Fruit fly (Drosophila melanogaster): ENCODE data around the gene CG14411.

Gene CG14411

dm6 chrX:14839047-14839446 is 6.6 kb downstream of the CG14411 start, which contains the start of the genes CG32590 and Flo2 (continued):
- TF ChIP-seq nerfin-2 (GFP tag; IDR thresholded peaks at IDR 0.05; ENCODE audit: partially characterized antibody), result peak; percentile 97
- TF ChIP-seq seq (GFP tag; IDR thresholded peaks at IDR 0.05), result peak; percentile 69
- TF ChIP-seq Six4 (GFP tag; optimal IDR thresholded peaks at IDR 0.05), result peak; percentile 63
- TF ChIP-seq CG16863 (GFP tag; optimal IDR thresholded peaks at IDR 0.05), result peak; percentile 44
- TF ChIP-seq CG9817 (tag; optimal IDR thresholded peaks at IDR 0.05), result peak; percentile 73
- TF ChIP-seq eve (GFP tag; optimal IDR thresholded peaks at IDR 0.05), result no peak
- peak in 1 of 2 experiments; percentile 27 for TF ChIP-seq Eip74EF (GFP tag; optimal IDR thresholded peaks at IDR 0.05)
- TF ChIP-seq z (GFP tag; IDR thresholded peaks at IDR 0.05), result no peak
- peak; percentile 15 for TF ChIP-seq CG7271 (tag; optimal IDR thresholded peaks at IDR 0.05)
- peak; percentile 18; the same call in 1 of the 2 replicates for TF ChIP-seq Lim3 (GFP tag; IDR thresholded peaks at IDR 0.05)
- TF ChIP-seq mam (GFP tag; optimal IDR thresholded peaks at IDR 0.05), result peak; percentile 85
- peak; percentile 40; the same call in 1 of the 3 replicates for TF ChIP-seq CG2199 (GFP tag; IDR thresholded peaks at IDR 0.05)
- peak; percentile 38 for TF ChIP-seq CG16815 (GFP tag; optimal IDR thresholded peaks at IDR 0.05)
- peak; percentile 71; the same call in 1 of the 2 replicates for TF ChIP-seq Nf-YA (GFP tag; IDR thresholded peaks at IDR 0.05)
- peak; percentile 76 for TF ChIP-seq E2f1 (GFP tag; IDR thresholded peaks at IDR 0.05)
- peak; percentile 65 for TF ChIP-seq Antp (GFP tag; optimal IDR thresholded peaks at IDR 0.05)
- TF ChIP-seq PHDP (tag; optimal IDR thresholded peaks at IDR 0.05), result peak; percentile 60
- TF ChIP-seq amos (GFP tag; IDR thresholded peaks at IDR 0.05; ENCODE audit: partially characterized antibody), result peak; percentile 92
- peak; percentile 31 for TF ChIP-seq CG3838 (GFP tag; optimal IDR thresholded peaks at IDR 0.05)
- TF ChIP-seq ab (GFP tag; optimal IDR thresholded peaks at IDR 0.05), result no peak
- TF ChIP-seq corto (GFP tag; optimal IDR thresholded peaks at IDR 0.05), result peak; percentile 38
- no peak; the same call in 1 of the 3 replicates for TF ChIP-seq croc (GFP tag; conservative IDR thresholded peaks at IDR 0.05)
- peak; percentile 98 for TF ChIP-seq hb (GFP tag; IDR thresholded peaks at IDR 0.05; ENCODE audit: partially characterized antibody)
- TF ChIP-seq salm (tag; optimal IDR thresholded peaks at IDR 0.05), result no peak
- peak; percentile 85 for TF ChIP-seq gem (tag; optimal IDR thresholded peaks at IDR 0.05)
- TF ChIP-seq Mrtf (GFP tag; IDR thresholded peaks at IDR 0.05), result 0 out of 3 replicates have a peak, but pooled peaks have one; percentile 34
- TF ChIP-seq Elba2 (GFP tag; optimal IDR thresholded peaks at IDR 0.05), result peak; percentile 0
- TF ChIP-seq eyg (GFP tag; optimal IDR thresholded peaks at IDR 0.05), result no peak
- TF ChIP-seq CG2889 (GFP tag; IDR thresholded peaks at IDR 0.05), result peak; percentile 69; the same call in 2 of the 3 replicates
- TF ChIP-seq Myb (GFP tag; optimal IDR thresholded peaks at IDR 0.05), result peak; percentile 65
- TF ChIP-seq Hmx (GFP tag; optimal IDR thresholded peaks at IDR 0.05), result no peak
- TF ChIP-seq gcm (GFP tag; optimal IDR thresholded peaks at IDR 0.05), result peak; percentile 19
- peak; percentile 77 for TF ChIP-seq CHES-1-like (GFP tag; optimal IDR thresholded peaks at IDR 0.05)
- TF ChIP-seq crp (GFP tag; optimal IDR thresholded peaks at IDR 0.05), result peak in 1 of 2 experiments; percentile 1
- TF ChIP-seq Max (GFP tag; optimal IDR thresholded peaks at IDR 0.05), result peak; percentile 55
- TF ChIP-seq fru (optimal IDR thresholded peaks at IDR 0.05), result no peak
- peak; percentile 19 for TF ChIP-seq disco-r (GFP tag; optimal IDR thresholded peaks at IDR 0.05)
- peak; percentile 3 for TF ChIP-seq CG17802 (tag; optimal IDR thresholded peaks at IDR 0.05)
- TF ChIP-seq cad (GFP tag; optimal IDR thresholded peaks at IDR 0.05), result no peak
- peak; percentile 80 for TF ChIP-seq Aef1 (GFP tag; IDR thresholded peaks at IDR 0.05)
- no peak for TF ChIP-seq hth (optimal IDR thresholded peaks at IDR 0.05)
- no peak for TF ChIP-seq Jarid2 (GFP tag; optimal IDR thresholded peaks at IDR 0.05)
- peak; percentile 69 for TF ChIP-seq chn (GFP tag; optimal IDR thresholded peaks at IDR 0.05)
- TF ChIP-seq CG1647 (GFP tag; optimal IDR thresholded peaks at IDR 0.05), result peak; percentile 47
- peak; percentile 78 for TF ChIP-seq CG6689 (GFP tag; IDR thresholded peaks at IDR 0.05)
- peak; percentile 13 for TF ChIP-seq emc (GFP tag; optimal IDR thresholded peaks at IDR 0.05)
- peak; percentile 57 for TF ChIP-seq HHEX (GFP tag; optimal IDR thresholded peaks at IDR 0.05)
- TF ChIP-seq CG7963 (GFP tag; IDR thresholded peaks at IDR 0.05; ENCODE audit: partially characterized antibody), result peak; percentile 96
- TF ChIP-seq CG34224 (GFP tag; IDR thresholded peaks at IDR 0.05; ENCODE audit: partially characterized antibody), result peak; percentile 98
- peak; percentile 78 for TF ChIP-seq CG4404 (GFP tag; IDR thresholded peaks at IDR 0.05)
- TF ChIP-seq NFAT (GFP tag; IDR thresholded peaks at IDR 0.05), result peak; percentile 73
